Worm (Caenorhabditis elegans) whole organism, young adult: ENCODE results near the gene ZK185.4.

Experiments
- F10E7.11 ChIP-seq: sonication (generic microtip); optimal IDR thresholded peaks from 2 replicates; lab custom pipeline; 2017; ENCODE audit warnings: mild to moderate bottlenecking, missing genetic modification characterization, moderate library complexity, missing compliant biosample characterization
- F33H1.4 ChIP-seq: fragments of 200-800 bp; sonication (Bioruptor generic); IDR thresholded peaks from 2 replicates; pipeline ENCODE4 v1.3.6; 2022; ENCODE audit warnings: missing genetic modification reagents, missing genetic modification characterization, missing compliant biosample characterization
- F37B4.10 ChIP-seq: fragments of 200-800 bp; sonication (Bioruptor generic); IDR thresholded peaks from 2 replicates; pipeline ENCODE4 v1.3.6; 2022; ENCODE audit warnings: missing genetic modification characterization, missing compliant biosample characterization
- F57C9.4 ChIP-seq: sonication (generic microtip); optimal IDR thresholded peaks from 2 replicates; lab custom pipeline; 2017; ENCODE audit warnings: mild to moderate bottlenecking, missing genetic modification characterization, missing compliant biosample characterization
- K11D2.4 ChIP-seq: fragments of 200-800 bp; sonication (Bioruptor generic); IDR thresholded peaks from 2 replicates; pipeline ENCODE4 v1.3.6; 2022; ENCODE audit warnings: missing genetic modification reagents, missing genetic modification characterization, missing compliant biosample characterization
- T26A5.8 ChIP-seq: sonication (generic microtip); optimal IDR thresholded peaks from 2 replicates; lab custom pipeline; 2016; ENCODE audit warnings: missing genetic modification characterization, missing compliant biosample characterization
- Y53F4B.3 ChIP-seq: fragments of 200-800 bp; sonication (Bioruptor generic); IDR thresholded peaks from 2 replicates; pipeline ENCODE4 v1.3.6; 2022; ENCODE audit warnings: missing genetic modification reagents, missing genetic modification characterization, missing compliant biosample characterization
- atf-7 ChIP-seq: sonication (generic microtip); optimal IDR thresholded peaks from 2 replicates; lab custom pipeline; 2017; ENCODE audit warnings: mild to moderate bottlenecking, missing genetic modification characterization, missing compliant biosample characterization
- attf-6 ChIP-seq: fragments of 200-800 bp; sonication (Bioruptor generic); IDR thresholded peaks from 2 replicates; pipeline ENCODE4 v1.3.6; 2022; ENCODE audit warnings: missing genetic modification reagents, missing genetic modification characterization, missing compliant biosample characterization
- ceh-27 ChIP-seq: fragments of 200-800 bp; sonication (Bioruptor generic); optimal IDR thresholded peaks from 2 replicates; lab custom pipeline; 2018; ENCODE audit warnings: mild to moderate bottlenecking, missing genetic modification characterization, moderate library complexity, missing compliant biosample characterization
- dpff-1 ChIP-seq: sonication (generic microtip); optimal IDR thresholded peaks from 2 replicates; lab custom pipeline; 2017; ENCODE audit warnings: mild to moderate bottlenecking, missing genetic modification characterization, missing compliant biosample characterization
- efl-1 ChIP-seq: fragments of 150-350 bp; optimal IDR thresholded peaks from 2 replicates; lab custom pipeline; 2014; ENCODE audit warnings: missing biosample characterization, missing genetic modification reagents, missing genetic modification characterization
- egl-44 ChIP-seq: fragments of 200-800 bp; sonication (Bioruptor generic); IDR thresholded peaks from 2 replicates; pipeline ENCODE4 v1.3.6; 2022; ENCODE audit warnings: missing genetic modification reagents, missing genetic modification characterization, missing compliant biosample characterization
- egrh-3 ChIP-seq: fragments of 200-800 bp; sonication (Bioruptor generic); IDR thresholded peaks from 2 replicates; pipeline ENCODE4 v1.3.6; 2022; ENCODE audit warnings: missing genetic modification reagents, missing genetic modification characterization, missing compliant biosample characterization
- fkh-3 ChIP-seq: sonication (generic microtip); optimal IDR thresholded peaks from 2 replicates; lab custom pipeline; 2016; ENCODE audit warnings: mild to moderate bottlenecking, missing genetic modification characterization, missing compliant biosample characterization
- him-1 ChIP-seq: sonication (generic microtip); optimal IDR thresholded peaks from 2 replicates; lab custom pipeline; 2016; ENCODE audit warnings: missing genotype, missing genetic modification reagents, missing genetic modification characterization, missing compliant biosample characterization
- hmg-20 ChIP-seq: fragments of 200-800 bp; sonication (Bioruptor generic); IDR thresholded peaks from 2 replicates; pipeline ENCODE4 v1.3.6; 2022; ENCODE audit warnings: missing genetic modification reagents, missing genetic modification characterization, missing compliant biosample characterization
- lag-1 ChIP-seq: fragments of 200-800 bp; sonication (Bioruptor generic); IDR thresholded peaks from 2 replicates; pipeline ENCODE4 v1.3.6; 2022; ENCODE audit warnings: missing genetic modification reagents, missing genetic modification characterization, missing compliant biosample characterization
- let-526 ChIP-seq: fragments of 200-800 bp; sonication (Bioruptor generic); IDR thresholded peaks from 2 replicates; pipeline ENCODE4 v1.3.6; 2022; ENCODE audit warnings: missing genetic modification reagents, missing genetic modification characterization, missing compliant biosample characterization
- lin-40 ChIP-seq: sonication (generic microtip); optimal IDR thresholded peaks from 2 replicates; lab custom pipeline; 2016; ENCODE audit warnings: missing genetic modification characterization, mild to moderate bottlenecking, missing compliant biosample characterization, missing genotype, missing genetic modification reagents
- lsl-1 ChIP-seq: fragments of 200-800 bp; sonication (Bioruptor generic); optimal IDR thresholded peaks from 2 replicates; lab custom pipeline; 2018; ENCODE audit warnings: mild to moderate bottlenecking, missing genetic modification characterization, moderate library complexity, missing compliant biosample characterization
- mcd-1 ChIP-seq: fragments of 200-800 bp; sonication (Bioruptor generic); IDR thresholded peaks from 2 replicates; pipeline ENCODE4 v1.3.6; 2022; ENCODE audit warnings: missing genetic modification reagents, missing genetic modification characterization, missing compliant biosample characterization
- rec-8 ChIP-seq, 2 experiments: sonication (generic microtip); optimal IDR thresholded peaks; 2 replicates each; lab custom pipeline; 2016; ENCODE audit warnings: mild to moderate bottlenecking in 2 of 2, missing genetic modification characterization in 2 of 2, missing genetic modification reagents in 2 of 2, missing genotype in 2 of 2, missing biosample characterization in 1 of 2, missing compliant biosample characterization in 1 of 2, moderate library complexity in 1 of 2
- sea-2 ChIP-seq: fragments of 200-800 bp; sonication (Bioruptor generic); IDR thresholded peaks from 2 replicates; pipeline ENCODE4 v1.3.6; 2022; ENCODE audit warnings: missing genetic modification characterization, missing compliant biosample characterization
- snpc-1.3 ChIP-seq: sonication (generic microtip); optimal IDR thresholded peaks from 2 replicates; lab custom pipeline; 2017; ENCODE audit warnings: missing genetic modification characterization, mild to moderate bottlenecking, missing compliant biosample characterization, antibody characterized with exemption, moderate library complexity, missing genotype, missing genetic modification reagents; ENCODE audit not compliant: insufficient read depth
- tbp1 ChIP-seq: fragments of 200-800 bp; sonication (Bioruptor generic); optimal IDR thresholded peaks from 2 replicates; lab custom pipeline; 2018; ENCODE audit warnings: mild to moderate bottlenecking, missing genetic modification characterization, missing compliant biosample characterization
- tlf-1 ChIP-seq: fragments of 200-800 bp; sonication (Bioruptor generic); optimal IDR thresholded peaks from 2 replicates; lab custom pipeline; 2018; ENCODE audit warnings: mild to moderate bottlenecking, missing genetic modification characterization, missing compliant biosample characterization
- unc-62 ChIP-seq: fragments of 150-350 bp; optimal IDR thresholded peaks from 2 replicates; lab custom pipeline; 2014; ENCODE audit warnings: missing biosample characterization, missing genetic modification reagents, missing genetic modification characterization
- zfh-2 ChIP-seq: fragments of 200-800 bp; sonication (Bioruptor generic); conservative IDR thresholded peaks from 2 replicates; pipeline ENCODE4 v1.3.6; 2022; ENCODE audit warnings: missing genetic modification reagents, missing genetic modification characterization, missing compliant biosample characterization

The ZK185.4 gene

DNA sequence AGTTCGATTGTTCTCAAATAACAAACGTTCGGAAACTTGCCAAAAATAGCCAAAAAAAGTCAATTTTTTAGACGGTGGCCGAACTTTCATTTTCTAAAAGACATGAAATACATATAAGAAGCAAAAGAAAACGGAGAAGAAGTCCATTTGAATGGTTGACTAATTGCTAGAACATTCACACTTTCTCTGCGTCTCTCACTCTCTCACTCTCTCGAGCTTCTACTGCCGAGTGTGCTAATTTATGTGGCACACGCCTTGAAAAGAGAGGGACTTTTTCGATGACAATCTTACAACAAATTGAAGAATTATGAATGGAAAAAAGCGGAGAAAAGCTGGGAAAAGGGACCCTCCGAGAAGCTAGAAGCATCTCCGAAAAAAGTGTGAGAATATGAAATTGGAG lies 41.1 kb upstream of the ZK185.4 start:
- TF ChIP-seq F10E7.11 (tag; lab: Kevin White, UChicago) = no peak
- no peak for TF ChIP-seq let-526 (GFP tag; lab: Robert Waterston, UW)
- TF ChIP-seq lag-1 = no peak

DNA sequence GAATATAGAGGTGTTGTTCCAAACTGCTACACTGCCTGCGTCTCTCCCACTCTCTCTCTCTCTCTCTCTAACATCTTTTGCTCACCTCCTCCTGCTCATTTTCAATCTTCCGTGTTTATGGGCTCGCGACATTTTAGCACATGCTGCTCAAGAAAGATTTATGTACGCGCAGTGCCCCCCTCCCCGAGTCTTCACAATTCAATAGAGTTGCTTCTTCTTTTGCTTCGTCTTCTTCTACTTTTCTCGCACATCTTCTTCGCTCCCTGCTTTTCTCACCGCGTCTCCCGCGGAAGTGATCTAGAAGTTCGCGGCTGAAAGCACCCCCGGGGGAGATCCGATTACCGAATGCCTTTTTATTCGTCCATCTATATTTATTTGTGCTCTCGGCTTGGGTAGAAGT lies 37.7 kb upstream of the ZK185.4 start:
- TF ChIP-seq egrh-3 (GFP tag; lab: Robert Waterston, UW) (peak; percentile 21; the same call in 1 of the 2 replicates), Y53F4B.3 (GFP tag; lab: Robert Waterston, UW) (no peak), lag-1 (no peak), zfh-2 (GFP tag; lab: Robert Waterston, UW) (peak; percentile 72)
- TF ChIP-seq, all 124 proteins: peak for 2

DNA sequence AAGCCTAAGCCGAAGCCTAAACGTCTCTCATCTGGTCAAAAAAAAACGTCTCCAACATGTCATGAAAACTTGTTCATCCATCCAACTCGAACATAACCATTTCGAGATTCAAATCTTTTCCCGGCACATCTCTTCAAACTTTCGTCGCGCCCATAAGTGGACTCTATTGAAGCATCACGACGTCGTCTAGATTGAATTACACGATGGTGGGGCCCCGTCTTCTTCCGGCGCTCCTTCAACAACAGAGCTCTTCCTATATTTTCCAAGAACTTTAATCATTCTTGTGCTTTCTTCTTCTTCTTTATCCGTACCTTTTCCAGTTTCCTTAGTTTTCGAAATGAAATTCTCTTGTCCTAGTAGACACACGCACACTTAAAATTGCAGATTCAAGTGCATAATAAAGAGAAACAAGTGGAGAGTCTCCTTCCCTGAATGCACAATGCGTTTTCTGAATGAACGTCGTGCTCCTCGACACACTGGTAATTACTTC lies 35.5 kb upstream of the ZK185.4 start, which contains the start of gene F28E10.1:
Gene F28E10.1 (plus strand): TSS at position 440 of the 490 bp plus-strand sequence.
- TF ChIP-seq ceh-27 (peak; percentile 4), fkh-3 (tag; lab: Kevin White, UChicago) (no peak)

DNA sequence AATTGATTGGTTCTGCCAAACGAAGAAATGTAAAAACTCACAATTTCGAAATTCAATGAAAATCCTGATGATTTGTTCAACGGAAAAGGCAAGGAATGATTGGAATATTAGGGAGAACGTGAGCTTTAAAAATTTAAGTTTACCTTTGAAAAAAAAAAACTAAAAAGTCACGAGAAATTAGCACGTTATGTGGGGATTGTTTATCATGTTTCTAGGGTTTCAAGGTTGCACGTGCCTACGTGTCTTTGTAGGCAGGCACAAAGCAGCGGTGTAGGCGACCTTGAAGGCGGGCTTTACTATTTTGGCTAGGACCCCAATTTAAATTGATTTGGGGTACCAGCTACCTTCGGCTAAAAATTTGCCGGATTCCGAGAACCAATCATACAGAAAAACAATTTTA lies 34.4 kb upstream of the ZK185.4 start, which contains the start of gene F28E10.4:
Gene F28E10.4 (minus strand): TSS at position 101 of the 400 bp plus-strand sequence.
- TF ChIP-seq dpff-1 (tag; lab: Kevin White, UChicago) = no peak

DNA sequence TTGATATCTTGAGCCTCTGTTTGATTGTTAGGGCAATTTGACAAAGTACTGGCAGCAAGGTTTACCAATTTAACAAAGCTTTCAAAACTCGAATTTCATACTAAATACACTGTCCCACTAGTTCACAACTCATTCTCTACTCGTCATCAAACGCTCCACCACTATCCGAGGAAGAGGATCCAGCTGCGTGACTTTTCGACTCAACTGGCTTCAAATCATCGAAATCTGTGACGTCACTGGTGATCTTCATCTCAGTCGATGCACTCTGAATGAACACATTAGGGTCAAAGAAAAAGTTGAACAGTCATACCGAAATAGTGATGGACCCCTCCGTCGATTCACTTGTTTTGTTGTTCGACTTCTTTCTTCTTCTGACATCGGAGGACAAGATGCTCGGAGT lies 33.0 kb upstream of the ZK185.4 start:
- TF ChIP-seq efl-1 (GFP tag; lab: Kevin White, UChicago) = no peak
- no peak for TF ChIP-seq attf-6 (GFP tag; lab: Robert Waterston, UW)
- no peak for TF ChIP-seq snpc-1.3 (tag; lab: Kevin White, UChicago)
- TF ChIP-seq lin-40 (tag; lab: Kevin White, UChicago) = no peak
- no peak for TF ChIP-seq sea-2 (GFP tag; lab: Robert Waterston, UW)
- no peak for TF ChIP-seq T26A5.8 (tag; lab: Kevin White, UChicago)

DNA sequence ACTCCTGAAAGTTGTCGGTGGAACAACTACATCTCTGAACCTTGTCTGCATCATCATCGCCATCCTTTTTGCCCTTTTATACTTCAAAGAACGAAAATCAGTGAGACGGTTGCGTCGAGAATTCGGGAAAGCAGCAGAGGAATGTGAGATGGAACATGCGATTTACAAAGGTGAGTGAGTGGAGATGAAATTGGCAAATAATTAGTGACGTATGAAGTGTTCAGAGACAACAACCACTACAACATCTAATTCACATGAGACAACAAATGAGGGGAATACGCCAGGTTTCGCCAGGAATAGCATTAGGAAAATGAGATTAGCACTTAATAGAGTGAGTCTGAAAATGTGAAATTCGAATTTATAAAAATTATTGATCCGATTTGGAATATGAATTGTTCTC lies 31.6 kb upstream of the ZK185.4 start:
- no peak for TF ChIP-seq hmg-20 (GFP tag; lab: Robert Waterston, UW)
- TF ChIP-seq tlf-1 (GFP tag; lab: Kevin White, UChicago) = no peak
- no peak for TF ChIP-seq atf-7 (tag; lab: Kevin White, UChicago)
- no peak for TF ChIP-seq F57C9.4 (tag; lab: Kevin White, UChicago)
- no peak for TF ChIP-seq tbp1 (GFP tag; lab: Kevin White, UChicago)
- no peak for TF ChIP-seq F33H1.4
- no peak for TF ChIP-seq lsl-1
- TF ChIP-seq K11D2.4 (GFP tag; lab: Robert Waterston, UW) = no peak
- TF ChIP-seq him-1 (tag; lab: Kevin White, UChicago) = no peak
- no peak for TF ChIP-seq mcd-1 (GFP tag; lab: Robert Waterston, UW)
- no peak for TF ChIP-seq unc-62 (GFP tag; lab: Kevin White, UChicago)
- TF ChIP-seq F37B4.10 (GFP tag; lab: Robert Waterston, UW) = no peak
- no peak for TF ChIP-seq egl-44 (GFP tag; lab: Robert Waterston, UW)
- no peak for TF ChIP-seq rec-8 (tag; optimal IDR thresholded peaks at IDR 0.05; lab: Kevin White, UChicago)
- TF ChIP-seq fkh-3 (tag; lab: Kevin White, UChicago) = no peak
